Worm (Caenorhabditis elegans) whole organism, late embryonic: ENCODE results near the gene Y42G9A.3.

Experiments
- T23F11.4 ChIP-seq: fragments of 200-800 bp; sonication (Bioruptor generic); optimal IDR thresholded peaks from 2 replicates; lab custom pipeline; 2018; ENCODE audit warnings: mild to moderate bottlenecking, missing genetic modification characterization, missing compliant biosample characterization
- ama-1 ChIP-seq: fragments of 150-350 bp; optimal IDR thresholded peaks from 2 replicates; lab custom pipeline; 2014
- hlh-6 ChIP-seq: sonication (generic microtip); optimal IDR thresholded peaks from 2 replicates; lab custom pipeline; 2016; ENCODE audit warnings: missing genotype, missing genetic modification characterization, missing compliant biosample characterization
- hlh-8 ChIP-seq: sonication (generic microtip); optimal IDR thresholded peaks from 2 replicates; lab custom pipeline; 2016; ENCODE audit warnings: missing genotype, missing genetic modification characterization, missing compliant biosample characterization
- pha-4 ChIP-seq: fragments of 150-350 bp; optimal IDR thresholded peaks from 2 replicates; lab custom pipeline; 2018; ENCODE audit warnings: missing biosample characterization, missing genetic modification reagents, missing genetic modification characterization
- pqm-1 ChIP-seq: sonication (generic microtip); optimal IDR thresholded peaks from 2 replicates; lab custom pipeline; 2016; ENCODE audit warnings: missing genetic modification characterization, missing compliant biosample characterization
- pros-1 ChIP-seq: fragments of 150-350 bp; optimal IDR thresholded peaks from 2 replicates; lab custom pipeline; 2014; ENCODE audit warnings: missing biosample characterization, missing genetic modification reagents, missing genetic modification characterization
- sox-4 ChIP-seq: sonication (generic microtip); optimal IDR thresholded peaks from 2 replicates; lab custom pipeline; 2017; ENCODE audit warnings: mild to moderate bottlenecking, missing genetic modification characterization, inconsistent platforms, missing compliant biosample characterization
- tbx-2 ChIP-seq: sonication (generic microtip); optimal IDR thresholded peaks from 2 replicates; lab custom pipeline; 2016; ENCODE audit warnings: missing genetic modification characterization, missing compliant biosample characterization

DNA sequence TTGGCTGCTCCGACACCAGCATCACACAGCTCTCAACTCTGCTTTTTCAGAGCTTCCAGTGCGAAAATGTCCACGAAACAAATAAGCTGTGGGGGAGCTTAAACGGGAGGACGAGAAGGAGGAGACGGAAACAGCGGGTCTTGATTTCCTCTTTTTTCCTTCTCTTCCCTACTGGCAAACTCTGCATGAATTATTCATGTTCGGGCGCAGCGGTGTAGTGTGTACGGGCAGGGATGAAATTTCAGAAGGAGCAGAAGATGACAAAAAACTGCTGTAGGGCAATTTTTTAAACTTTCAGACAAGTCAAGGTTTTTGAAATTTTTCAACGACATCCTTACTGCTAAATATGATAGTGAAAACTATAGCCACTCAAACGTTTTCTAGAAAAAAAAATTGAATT is 6.7 kb upstream of the Y42G9A.3 start:
- no peak for TF ChIP-seq hlh-6
- no peak for TF ChIP-seq sox-4 (tag; lab: Kevin White, UChicago)
- TF ChIP-seq pros-1 (tag; lab: Kevin White, UChicago) = no peak
- TF ChIP-seq hlh-8 (tag; lab: Kevin White, UChicago) = no peak
- TF ChIP-seq pqm-1 (tag; lab: Kevin White, UChicago) = no peak
- TF ChIP-seq pha-4 (tag; lab: Kevin White, UChicago) = no peak
- no peak for TF ChIP-seq ama-1 (lab: Kevin White, UChicago)
- no peak for TF ChIP-seq tbx-2 (tag; lab: Kevin White, UChicago)
- TF ChIP-seq T23F11.4 = no peak
